Fruit fly (Drosophila melanogaster): Measurements from ENCODE around the gene Sf3b5.
A peak's percentile ranks its signal among the peaks of the same experiment; 100 is the strongest.

Gene Sf3b5

DNA sequence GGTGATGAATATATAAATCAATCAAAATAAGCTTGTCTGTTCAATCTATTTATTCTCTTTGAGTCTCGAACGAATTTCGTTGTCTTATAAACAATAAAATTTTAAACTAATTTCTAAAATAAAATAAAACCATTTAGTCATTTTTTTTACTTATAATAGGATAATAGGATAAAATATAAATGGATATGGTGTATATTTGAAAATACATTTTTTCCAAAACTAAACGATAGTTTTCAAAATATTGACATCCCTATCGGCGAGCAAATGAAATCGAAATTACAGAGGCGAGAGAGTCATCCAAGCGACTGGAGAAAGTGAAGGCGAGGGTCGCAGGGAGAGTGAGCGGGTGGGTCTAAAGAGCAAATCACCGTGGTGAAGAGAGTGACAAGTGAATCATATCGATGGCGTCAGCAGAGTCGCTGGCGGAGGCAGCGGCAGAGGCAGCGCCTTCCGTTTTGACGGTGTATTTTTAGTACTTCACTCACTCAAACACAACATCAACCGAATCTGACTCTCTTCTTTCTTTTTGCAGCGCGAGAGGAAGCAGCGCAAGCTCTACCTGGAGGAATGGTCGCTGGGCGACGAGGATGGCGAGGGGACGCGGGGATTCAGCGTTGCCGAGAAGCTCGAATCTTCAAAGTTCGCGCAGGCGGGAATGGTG is 42.4 kb upstream of the Sf3b5 start (continued):
- TF ChIP-seq seq (GFP tag; IDR thresholded peaks at IDR 0.05), result no peak
- TF ChIP-seq wor (GFP tag; IDR thresholded peaks at IDR 0.05), result no peak
- peak; percentile 95 for TF ChIP-seq CG34376 (GFP tag; optimal IDR thresholded peaks at IDR 0.05)
- peak; percentile 4 for TF ChIP-seq fu2 (GFP tag; optimal IDR thresholded peaks at IDR 0.05)
- TF ChIP-seq fd96Cb (tag; optimal IDR thresholded peaks at IDR 0.05), result peak; percentile 98
- TF ChIP-seq ato (GFP tag; IDR thresholded peaks at IDR 0.05; ENCODE audit: partially characterized antibody), result no peak
- no peak for TF ChIP-seq Ptx1 (GFP tag; IDR thresholded peaks at IDR 0.05)
- TF ChIP-seq Max (GFP tag; optimal IDR thresholded peaks at IDR 0.05), result peak; percentile 88
- peak; percentile 99 for TF ChIP-seq PHDP (tag; optimal IDR thresholded peaks at IDR 0.05)
- TF ChIP-seq Sin3A (optimal IDR thresholded peaks at IDR 0.05), result no peak
- TF ChIP-seq corto (GFP tag; optimal IDR thresholded peaks at IDR 0.05), result peak; percentile 87
- peak; percentile 64 for TF ChIP-seq CG31365 (tag; optimal IDR thresholded peaks at IDR 0.05)
- TF ChIP-seq CG15269 (tag; optimal IDR thresholded peaks at IDR 0.05), result peak; percentile 98
- TF ChIP-seq CG1529 (GFP tag; optimal IDR thresholded peaks at IDR 0.05), result peak; percentile 95
- TF ChIP-seq CG13296 (GFP tag; optimal IDR thresholded peaks at IDR 0.05), result peak; percentile 99
- TF ChIP-seq CG7271 (tag; optimal IDR thresholded peaks at IDR 0.05), result peak; percentile 96
- TF ChIP-seq CG10462 (GFP tag; optimal IDR thresholded peaks at IDR 0.05), result peak; percentile 91
- peak; percentile 19 for TF ChIP-seq crc (GFP tag; optimal IDR thresholded peaks at IDR 0.05)
- TF ChIP-seq sqz (GFP tag; optimal IDR thresholded peaks at IDR 0.05), result peak; percentile 94
- peak; percentile 99 for TF ChIP-seq CG9727 (GFP tag; optimal IDR thresholded peaks at IDR 0.05)
- TF ChIP-seq sima (GFP tag; optimal IDR thresholded peaks at IDR 0.05), result no peak
- TF ChIP-seq CG10147 (GFP tag; optimal IDR thresholded peaks at IDR 0.05), result peak; percentile 99
- peak; percentile 44 for TF ChIP-seq slp2 (GFP tag; optimal IDR thresholded peaks at IDR 0.05)
- peak; percentile 58 for TF ChIP-seq Dad (GFP tag; optimal IDR thresholded peaks at IDR 0.05)
- peak; percentile 81 for TF ChIP-seq CG3065 (GFP tag; optimal IDR thresholded peaks at IDR 0.05)
- TF ChIP-seq ftz-f1 (GFP tag; optimal IDR thresholded peaks at IDR 0.05), result peak; percentile 68
- peak; percentile 64 for TF ChIP-seq bab2 (GFP tag; optimal IDR thresholded peaks at IDR 0.05)
- TF ChIP-seq Mad (GFP tag; optimal IDR thresholded peaks at IDR 0.05), result peak; percentile 72
- TF ChIP-seq gro (GFP tag; optimal IDR thresholded peaks at IDR 0.05), result peak; percentile 26
- TF ChIP-seq CG3163 (GFP tag; optimal IDR thresholded peaks at IDR 0.05), result peak; percentile 96
- TF ChIP-seq CG4854 (GFP tag; optimal IDR thresholded peaks at IDR 0.05), result peak; percentile 78
- no peak for TF ChIP-seq CG17612 (GFP tag; IDR thresholded peaks at IDR 0.05)
- TF ChIP-seq so (GFP tag; IDR thresholded peaks at IDR 0.05), result no peak
- TF ChIP-seq CG11456 (GFP tag; IDR thresholded peaks at IDR 0.05), result no peak
- peak; percentile 95 for TF ChIP-seq CG3407 (GFP tag; optimal IDR thresholded peaks at IDR 0.05)
- TF ChIP-seq HLH3B (GFP tag; IDR thresholded peaks at IDR 0.05), result no peak
- TF ChIP-seq cato (GFP tag; optimal IDR thresholded peaks at IDR 0.05; ENCODE audit: borderline replicate concordance), result peak; percentile 86
- peak; percentile 89 for TF ChIP-seq CG15514 (GFP tag; optimal IDR thresholded peaks at IDR 0.05)
- TF ChIP-seq ems (GFP tag; optimal IDR thresholded peaks at IDR 0.05), result peak; percentile 45
- TF ChIP-seq Blimp-1 (GFP tag; optimal IDR thresholded peaks at IDR 0.05), result peak; percentile 100
- peak; percentile 94 for TF ChIP-seq Lhr (GFP tag; optimal IDR thresholded peaks at IDR 0.05)
- peak; percentile 95 for TF ChIP-seq CG17385 (GFP tag; optimal IDR thresholded peaks at IDR 0.05)
- peak; percentile 99 for TF ChIP-seq lab (GFP tag; optimal IDR thresholded peaks at IDR 0.05)
- TF ChIP-seq CG4707 (GFP tag; optimal IDR thresholded peaks at IDR 0.05), result peak; percentile 85
- peak; percentile 99 for TF ChIP-seq CG12104 (GFP tag; optimal IDR thresholded peaks at IDR 0.05)
- TF ChIP-seq CG13775 (GFP tag; optimal IDR thresholded peaks at IDR 0.05), result peak; percentile 98
- TF ChIP-seq nmo (GFP tag; optimal IDR thresholded peaks at IDR 0.05), result peak; percentile 99
- TF ChIP-seq CG5953 (GFP tag; IDR thresholded peaks at IDR 0.05), result no peak
- TF ChIP-seq CG10321 (GFP tag; IDR thresholded peaks at IDR 0.05), result no peak
- TF ChIP-seq CG6791 (GFP tag; IDR thresholded peaks at IDR 0.05; ENCODE audit: partially characterized antibody), result no peak

All from whole organism, embryonic.